Fruit fly (Drosophila melanogaster) whole organism, pupa: ENCODE measurements around the gene CG31176.

ENCODE experiments used
- CG10348 ChIP-seq: fragments of 200-800 bp; sonication (Bioruptor generic); IDR thresholded peaks from 2 replicates; pipeline ENCODE4 v1.3.6; 2022; ENCODE audit warnings: missing biosample characterization, missing genetic modification characterization
- CG12605 ChIP-seq: fragments of 200-800 bp; sonication (Bioruptor generic); IDR thresholded peaks from 2 replicates; pipeline ENCODE4 v1.3.6; 2022; ENCODE audit warnings: missing biosample characterization, missing genetic modification characterization
- CG13204 ChIP-seq: fragments of 200-800 bp; sonication (Bioruptor generic); optimal IDR thresholded peaks from 2 replicates; lab custom pipeline; 2018; ENCODE audit warnings: missing biosample characterization, mild to moderate bottlenecking, missing genetic modification characterization, moderate library complexity
- CG14655 ChIP-seq: fragments of 200-800 bp; sonication (Bioruptor generic); optimal IDR thresholded peaks from 3 replicates; lab custom pipeline; 2017; ENCODE audit warnings: mild to moderate bottlenecking, missing biosample characterization, missing genetic modification reagents, missing genetic modification characterization
- CG15710 ChIP-seq: fragments of 200-800 bp; sonication (Bioruptor generic); optimal IDR thresholded peaks from 2 replicates; lab custom pipeline; 2018; ENCODE audit warnings: missing biosample characterization, mild to moderate bottlenecking, missing genetic modification characterization, moderate library complexity
- CG17806 ChIP-seq: fragments of 200-800 bp; sonication (Bioruptor generic); optimal IDR thresholded peaks from 2 replicates; lab custom pipeline; 2018; ENCODE audit warnings: missing biosample characterization, mild to moderate bottlenecking, missing genetic modification characterization, moderate library complexity
- CG32121 ChIP-seq: fragments of 200-800 bp; sonication (Bioruptor generic); IDR thresholded peaks from 2 replicates; pipeline ENCODE4 v1.3.6; 2022; ENCODE audit warnings: missing biosample characterization, missing genetic modification characterization
- CG34367 ChIP-seq: fragments of 200-800 bp; sonication (Bioruptor generic); optimal IDR thresholded peaks from 2 replicates; lab custom pipeline; 2018; ENCODE audit warnings: missing biosample characterization, mild to moderate bottlenecking, missing genetic modification characterization
- CG4496 ChIP-seq: fragments of 200-800 bp; sonication (Bioruptor generic); IDR thresholded peaks from 3 replicates; pipeline ENCODE4 v1.3.6; 2022; ENCODE audit warnings: missing biosample characterization, missing genetic modification characterization
- CG8159 ChIP-seq: fragments of 200-800 bp; sonication (Bioruptor generic); optimal IDR thresholded peaks from 3 replicates; lab custom pipeline; 2018; ENCODE audit warnings: missing biosample characterization, mild to moderate bottlenecking, missing genetic modification characterization, moderate library complexity
- CG8301 ChIP-seq: fragments of 200-800 bp; sonication (Bioruptor generic); optimal IDR thresholded peaks from 2 replicates; lab custom pipeline; 2018; ENCODE audit warnings: missing biosample characterization, mild to moderate bottlenecking, missing genetic modification characterization
- CG9948 ChIP-seq: fragments of 200-800 bp; sonication (Bioruptor generic); optimal IDR thresholded peaks from 2 replicates; lab custom pipeline; 2018; ENCODE audit warnings: missing biosample characterization, mild to moderate bottlenecking, missing genetic modification characterization, moderate library complexity
- D1 ChIP-seq: fragments of 200-800 bp; sonication (Bioruptor generic); optimal IDR thresholded peaks from 2 replicates; lab custom pipeline; 2018; ENCODE audit warnings: missing biosample characterization, mild to moderate bottlenecking, missing genetic modification characterization, moderate library complexity
- EcR ChIP-seq: fragments of 200-800 bp; sonication (Bioruptor generic); optimal IDR thresholded peaks from 3 replicates; lab custom pipeline; 2019; ENCODE audit warnings: missing biosample characterization, missing genetic modification characterization, mild to moderate bottlenecking, moderate library complexity, missing genetic modification reagents
- Ets98B ChIP-seq: fragments of 200-800 bp; sonication (Bioruptor generic); IDR thresholded peaks from 2 replicates; pipeline ENCODE4 v1.3.6; 2022; ENCODE audit warnings: missing biosample characterization, missing genetic modification characterization
- Pif1A ChIP-seq: fragments of 200-800 bp; sonication (Bioruptor generic); optimal IDR thresholded peaks from 3 replicates; lab custom pipeline; 2016; ENCODE audit warnings: missing biosample characterization, missing genetic modification characterization
- Pif1B ChIP-seq: fragments of 200-800 bp; sonication (Bioruptor generic); optimal IDR thresholded peaks from 3 replicates; lab custom pipeline; 2016; ENCODE audit warnings: missing biosample characterization, missing genetic modification characterization
- Snoo ChIP-seq: fragments of 200-800 bp; sonication (Bioruptor generic); optimal IDR thresholded peaks from 3 replicates; lab custom pipeline; 2017; ENCODE audit warnings: missing biosample characterization, mild to moderate bottlenecking, missing genetic modification characterization, inconsistent platforms
- fd96Ca ChIP-seq: fragments of 200-800 bp; sonication (Bioruptor generic); IDR thresholded peaks from 3 replicates; pipeline ENCODE4 v1.3.6; 2022; ENCODE audit warnings: missing biosample characterization, missing genetic modification characterization
- gl ChIP-seq: fragments of 200-800 bp; sonication (Bioruptor generic); optimal IDR thresholded peaks from 2 replicates; lab custom pipeline; 2018; ENCODE audit warnings: missing biosample characterization, mild to moderate bottlenecking, missing genetic modification characterization
- rn ChIP-seq: fragments of 200-800 bp; sonication (Bioruptor generic); IDR thresholded peaks from 2 replicates; pipeline ENCODE4 v1.3.6; 2022; ENCODE audit warnings: missing biosample characterization, missing genetic modification characterization

CG31176 gene

dm6 chr3R:21656492-21657484, 62.7 kb downstream of the CG31176 start:
- TF ChIP-seq CG8301 (tag; lab: Kevin White, UChicago), result peak; percentile 56
- TF ChIP-seq CG4496 (GFP tag; lab: Robert Waterston, UW), result peak; percentile 58; the same call in 2 of the 3 replicates
- peak; percentile 48 for TF ChIP-seq CG13204 (GFP tag; lab: Kevin White, UChicago)
- peak; percentile 61 for TF ChIP-seq Pif1B (GFP tag; lab: Kevin White, UChicago)
- TF ChIP-seq CG14655 (GFP tag; lab: Kevin White, UChicago), result peak; percentile 77
- TF ChIP-seq CG15710 (tag; lab: Kevin White, UChicago), result peak; percentile 52
- peak; percentile 79 for TF ChIP-seq CG8159 (tag; lab: Kevin White, UChicago)
- TF ChIP-seq Ets98B, result peak; percentile 40; the same call in 1 of the 2 replicates
- peak; percentile 17; the same call in 1 of the 2 replicates for TF ChIP-seq rn (GFP tag; lab: Robert Waterston, UW)
- TF ChIP-seq CG34367, result peak; percentile 34
- peak; percentile 57 for TF ChIP-seq Snoo
- peak; percentile 24 for TF ChIP-seq Pif1A (GFP tag; lab: Kevin White, UChicago)
- peak; percentile 66 for TF ChIP-seq CG9948 (tag; lab: Kevin White, UChicago)
- peak; percentile 56 for TF ChIP-seq CG17806
- peak; percentile 46; the same call in 2 of the 3 replicates for TF ChIP-seq fd96Ca (GFP tag; lab: Robert Waterston, UW)
- no peak for TF ChIP-seq CG10348 (GFP tag; lab: Robert Waterston, UW)
- TF ChIP-seq CG12605, result peak; percentile 40; the same call in 1 of the 2 replicates
- TF ChIP-seq gl (tag; lab: Kevin White, UChicago), result peak; percentile 44
- peak; percentile 37 for TF ChIP-seq D1
- TF ChIP-seq CG32121 (GFP tag; lab: Robert Waterston, UW), result peak; percentile 33; the same call in 1 of the 2 replicates
- peak; percentile 34 for TF ChIP-seq EcR (GFP tag; lab: Kevin White, UChicago)

DNA sequence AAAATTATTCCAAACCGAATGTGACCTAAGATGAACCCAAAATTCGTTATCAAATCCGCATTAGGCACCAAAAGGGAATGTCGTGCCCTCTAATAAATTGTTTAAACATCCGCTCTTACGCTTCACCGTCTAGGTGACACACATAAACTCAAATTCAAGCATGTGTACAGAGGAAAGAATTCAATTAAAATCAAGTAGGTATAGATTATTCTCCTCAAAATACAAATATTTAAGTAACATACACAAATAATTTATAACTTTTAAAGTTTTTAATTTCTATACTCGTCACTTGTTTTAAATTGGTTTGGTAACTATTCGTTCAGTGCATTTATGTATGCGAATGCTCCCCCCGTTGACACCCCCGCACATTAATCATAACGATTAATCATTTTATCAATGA, 64.1 kb downstream of the CG31176 start:
- TF ChIP-seq CG13204 (GFP tag; lab: Kevin White, UChicago) (no peak), CG4496 (GFP tag; lab: Robert Waterston, UW) (no peak), D1 (no peak), CG14655 (GFP tag; lab: Kevin White, UChicago) (no peak), CG17806 (peak; percentile 6), CG34367 (no peak), Pif1B (GFP tag; lab: Kevin White, UChicago) (no peak), CG32121 (GFP tag; lab: Robert Waterston, UW) (peak; percentile 24; the same call in 1 of the 2 replicates), Snoo (no peak)
- TF ChIP-seq, all 21 proteins: peak for 2

DNA sequence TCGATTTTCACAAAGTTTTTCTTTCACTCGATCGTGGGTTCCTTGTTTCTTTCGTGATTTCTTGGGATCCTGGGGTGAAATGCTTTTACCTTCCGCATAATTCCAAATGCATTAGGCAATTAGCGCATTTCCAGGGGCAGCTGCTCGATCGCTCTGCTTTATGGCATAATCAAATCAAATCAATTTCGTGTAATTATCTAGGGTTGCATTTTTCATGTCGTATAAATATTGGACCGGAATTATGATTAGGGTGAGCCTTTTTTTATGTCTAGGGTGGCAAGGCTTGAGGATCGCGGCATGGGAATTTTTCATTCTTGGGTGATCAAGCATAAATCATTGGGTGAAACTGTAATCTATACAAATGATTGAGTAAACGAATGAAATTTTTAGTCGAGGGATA, 64.7 kb downstream of the CG31176 start:
- TF ChIP-seq CG17806, result no peak
- no peak for TF ChIP-seq fd96Ca (GFP tag; lab: Robert Waterston, UW)
- TF ChIP-seq CG8159 (tag; lab: Kevin White, UChicago), result peak; percentile 61

DNA sequence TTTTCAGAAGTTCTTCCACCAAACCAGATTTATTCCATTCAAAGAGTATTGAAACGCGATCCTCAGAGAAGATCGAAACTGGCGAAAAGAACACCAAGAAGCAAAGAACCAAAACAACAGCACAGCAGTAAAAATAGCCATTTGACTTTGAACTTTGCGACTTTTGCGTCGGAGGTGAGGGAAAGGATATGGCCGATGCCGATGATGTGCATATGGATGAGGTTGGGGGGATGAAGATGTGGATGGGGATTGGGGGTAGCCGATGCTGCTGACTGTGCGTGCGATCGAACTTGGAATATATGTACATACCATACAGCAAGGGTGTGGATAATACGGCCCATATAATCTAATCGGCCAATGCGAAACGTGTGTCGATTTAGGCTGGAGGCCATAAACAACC, 66.0 kb downstream of the CG31176 start:
- no peak for TF ChIP-seq CG8301 (tag; lab: Kevin White, UChicago)
- TF ChIP-seq CG14655 (GFP tag; lab: Kevin White, UChicago), result no peak
- peak; percentile 67 for TF ChIP-seq EcR (GFP tag; lab: Kevin White, UChicago)
- peak; percentile 56 for TF ChIP-seq CG13204 (GFP tag; lab: Kevin White, UChicago)
- TF ChIP-seq D1, result no peak
- TF ChIP-seq CG15710 (tag; lab: Kevin White, UChicago), result no peak
- TF ChIP-seq gl (tag; lab: Kevin White, UChicago), result peak; percentile 71
- TF ChIP-seq Pif1A (GFP tag; lab: Kevin White, UChicago), result no peak
- TF ChIP-seq CG9948 (tag; lab: Kevin White, UChicago), result no peak
- no peak for TF ChIP-seq Pif1B (GFP tag; lab: Kevin White, UChicago)
- no peak for TF ChIP-seq CG8159 (tag; lab: Kevin White, UChicago)
- no peak for TF ChIP-seq CG4496 (GFP tag; lab: Robert Waterston, UW)

DNA sequence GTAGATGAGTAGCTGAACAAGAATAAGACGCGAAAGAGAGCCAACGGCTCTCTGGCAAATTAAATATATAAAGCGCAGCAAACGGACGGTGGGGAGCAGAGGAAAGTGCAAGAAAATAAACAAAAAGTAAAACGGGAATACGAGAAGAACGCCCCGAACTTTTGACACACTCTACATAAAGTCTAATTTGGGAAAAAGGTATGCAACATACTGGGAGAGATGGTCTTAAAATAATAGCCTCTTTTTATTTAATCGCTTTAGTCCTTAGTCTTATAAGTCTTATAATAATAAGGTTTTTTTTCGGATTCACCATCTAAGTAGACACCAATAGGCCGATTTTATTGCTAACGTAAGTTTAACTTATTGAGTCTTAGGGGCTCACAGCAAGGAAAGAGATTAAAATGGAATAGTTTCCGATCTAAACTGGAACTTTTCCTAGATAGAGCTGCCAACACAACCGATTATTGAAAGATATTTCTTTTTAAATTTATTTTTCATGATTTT, 66.5 kb downstream of the CG31176 start:
- TF ChIP-seq Snoo, result no peak
- TF ChIP-seq CG12605, result peak; percentile 41; the same call in 1 of the 2 replicates
- peak; percentile 63; the same call in 1 of the 3 replicates for TF ChIP-seq fd96Ca (GFP tag; lab: Robert Waterston, UW)
- TF ChIP-seq CG8159 (tag; lab: Kevin White, UChicago), result peak; percentile 69
- TF ChIP-seq CG17806, result peak; percentile 48
- peak; percentile 28 for TF ChIP-seq Pif1A (GFP tag; lab: Kevin White, UChicago)
- TF ChIP-seq Pif1B (GFP tag; lab: Kevin White, UChicago), result no peak
- peak; percentile 15 for TF ChIP-seq CG13204 (GFP tag; lab: Kevin White, UChicago)
- TF ChIP-seq CG15710 (tag; lab: Kevin White, UChicago), result peak; percentile 53
- TF ChIP-seq CG8301 (tag; lab: Kevin White, UChicago), result peak; percentile 52
- peak; percentile 30 for TF ChIP-seq gl (tag; lab: Kevin White, UChicago)
- 0 out of 2 replicates have a peak, but pooled peaks have one; percentile 12 for TF ChIP-seq rn (GFP tag; lab: Robert Waterston, UW)
- no peak for TF ChIP-seq D1
- TF ChIP-seq CG4496 (GFP tag; lab: Robert Waterston, UW), result peak; percentile 74
- TF ChIP-seq CG32121 (GFP tag; lab: Robert Waterston, UW), result peak; percentile 48; the same call in 1 of the 2 replicates
- TF ChIP-seq EcR (GFP tag; lab: Kevin White, UChicago), result no peak
- peak; percentile 40; the same call in 1 of the 2 replicates for TF ChIP-seq Ets98B
- TF ChIP-seq CG10348 (GFP tag; lab: Robert Waterston, UW), result no peak
- TF ChIP-seq CG9948 (tag; lab: Kevin White, UChicago), result peak; percentile 66
- TF ChIP-seq CG14655 (GFP tag; lab: Kevin White, UChicago), result peak; percentile 75
- TF ChIP-seq CG34367, result peak; percentile 50
